Fruit fly (Drosophila melanogaster): ENCODE measurements around the gene Irk1.

dm6 chr3R:23167507-23168324 is at the start of gene Irk1:
- TF ChIP-seq CTCF (optimal IDR thresholded peaks at IDR 0.05) (peak; percentile 60 to 70), CG8478 (optimal IDR thresholded peaks at IDR 0.05) (no peak)

Measured in S2 (cell line).